Worm (Caenorhabditis elegans) whole organism, L4 larva: ENCODE data around the gene abcf-2.
"Not testable (repeated sequence)": the region's sequence is repeated elsewhere in the genome, so short reads cannot be mapped to it uniquely, and the experiment has no call there.

Source experiments
- F26F4.8 ChIP-seq: fragments of 200-800 bp; sonication (Bioruptor generic); conservative IDR thresholded peaks from 2 replicates; pipeline ENCODE4 v1.3.6; 2022; ENCODE audit warnings: missing genetic modification characterization, missing compliant biosample characterization
- F44E2.7 ChIP-seq: fragments of 200-800 bp; sonication (Bioruptor generic); IDR thresholded peaks from 2 replicates; pipeline ENCODE4 v2.1.2; 2022; ENCODE audit warnings: missing genetic modification characterization, missing compliant biosample characterization
- F49E8.2 ChIP-seq: sonication (generic microtip); optimal IDR thresholded peaks from 2 replicates; lab custom pipeline; 2016; ENCODE audit warnings: missing compliant biosample characterization, mild to moderate bottlenecking, missing genetic modification characterization, borderline replicate concordance
- R02D3.7 ChIP-seq: fragments of 150-350 bp; sonication (generic microtip); optimal IDR thresholded peaks from 3 replicates; lab custom pipeline; 2014; ENCODE audit warnings: missing biosample characterization, missing genetic modification characterization
- T26A8.4 ChIP-seq: fragments of 200-800 bp; sonication (Bioruptor generic); IDR thresholded peaks from 2 replicates; pipeline ENCODE4 v1.3.6; 2022; ENCODE audit warnings: missing genetic modification characterization, missing compliant biosample characterization
- Y105C5A.15 ChIP-seq: fragments of 200-800 bp; sonication (Bioruptor generic); IDR thresholded peaks from 2 replicates; pipeline ENCODE4 v1.3.6; 2022; ENCODE audit warnings: missing genetic modification characterization, missing compliant biosample characterization
- Y48G9A.11 ChIP-seq: fragments of 200-800 bp; sonication (Bioruptor generic); IDR thresholded peaks from 2 replicates; pipeline ENCODE4 v1.3.6; 2022; ENCODE audit warnings: missing genetic modification reagents, missing genetic modification characterization, missing compliant biosample characterization
- Y75B8A.6 ChIP-seq: fragments of 200-800 bp; sonication (Bioruptor generic); IDR thresholded peaks from 2 replicates; pipeline ENCODE4 v1.3.6; 2022; ENCODE audit warnings: missing genetic modification reagents, missing genetic modification characterization, missing compliant biosample characterization
- arid-1 ChIP-seq: fragments of 200-800 bp; sonication (Bioruptor generic); conservative IDR thresholded peaks from 2 replicates; pipeline ENCODE4 v1.3.6; 2022; ENCODE audit warnings: missing genetic modification reagents, missing genetic modification characterization, missing compliant biosample characterization
- ceh-28 ChIP-seq: fragments of 150-350 bp; optimal IDR thresholded peaks from 2 replicates; lab custom pipeline; 2014; ENCODE audit warnings: missing biosample characterization, missing genetic modification reagents, missing genetic modification characterization
- ceh-44 ChIP-seq: fragments of 200-800 bp; sonication (Bioruptor generic); IDR thresholded peaks from 2 replicates; pipeline ENCODE4 v1.3.6; 2022; ENCODE audit warnings: missing genetic modification reagents, missing genetic modification characterization, missing compliant biosample characterization
- ceh-62 ChIP-seq: sonication (generic microtip); optimal IDR thresholded peaks from 2 replicates; lab custom pipeline; 2017; ENCODE audit warnings: missing biosample characterization, missing genetic modification characterization
- daf-16 ChIP-seq, 3 experiments: sonication (generic microtip); optimal IDR thresholded peaks; 2 replicates each; lab custom pipeline; 2016 to 2017; ENCODE audit warnings: missing genetic modification characterization in 3 of 3, missing genetic modification reagents in 3 of 3, mild to moderate bottlenecking in 2 of 3, missing compliant biosample characterization in 2 of 3, missing biosample characterization in 1 of 3, moderate library complexity in 1 of 3
- dmd-6 ChIP-seq: fragments of 200-800 bp; sonication (Bioruptor generic); IDR thresholded peaks from 2 replicates; pipeline ENCODE4 v1.3.6; 2022; ENCODE audit warnings: missing genetic modification reagents, missing genetic modification characterization, missing compliant biosample characterization
- dmd-8 ChIP-seq: fragments of 200-800 bp; sonication (Bioruptor generic); IDR thresholded peaks from 2 replicates; pipeline ENCODE4 v1.3.6; 2022; ENCODE audit warnings: missing genetic modification characterization, missing compliant biosample characterization
- dpl-1 ChIP-seq: fragments of 150-350 bp; optimal IDR thresholded peaks from 2 replicates; lab custom pipeline; 2014; ENCODE audit warnings: missing biosample characterization, missing genetic modification reagents, missing genetic modification characterization
- dve-1 ChIP-seq: sonication (generic microtip); optimal IDR thresholded peaks from 2 replicates; lab custom pipeline; 2017; ENCODE audit warnings: antibody characterized with exemption, mild to moderate bottlenecking, missing genetic modification characterization, missing compliant biosample characterization; ENCODE audit not compliant: insufficient read depth
- egl-43 ChIP-seq: fragments of 200-800 bp; sonication (Bioruptor generic); IDR thresholded peaks from 2 replicates; pipeline ENCODE4 v1.3.6; 2022; ENCODE audit warnings: missing genetic modification reagents, missing genetic modification characterization, missing compliant biosample characterization
- hif-1 ChIP-seq, 2 experiments: sonication (generic microtip); optimal IDR thresholded peaks; 2 replicates each; lab custom pipeline; 2016 to 2017; ENCODE audit warnings: missing compliant biosample characterization in 2 of 2, missing genetic modification characterization in 2 of 2, missing genetic modification reagents in 2 of 2, missing genotype in 2 of 2, mild to moderate bottlenecking in 1 of 2
- lim-7 ChIP-seq: fragments of 200-800 bp; sonication (Bioruptor generic); IDR thresholded peaks from 2 replicates; pipeline ENCODE4 v1.3.6; 2022; ENCODE audit warnings: missing genetic modification characterization, missing compliant biosample characterization
- lin-1 ChIP-seq: fragments of 200-800 bp; sonication (Bioruptor generic); IDR thresholded peaks from 2 replicates; pipeline ENCODE4 v1.3.6; 2022; ENCODE audit warnings: missing genetic modification reagents, missing genetic modification characterization, missing compliant biosample characterization
- lin-15B ChIP-seq: fragments of 150-350 bp; sonication (generic microtip); optimal IDR thresholded peaks from 3 replicates; lab custom pipeline; 2014; ENCODE audit warnings: missing biosample characterization, missing genetic modification characterization
- lin-38 ChIP-seq: fragments of 200-800 bp; sonication (Bioruptor generic); IDR thresholded peaks from 2 replicates; pipeline ENCODE4 v1.3.6; 2022; ENCODE audit warnings: missing genetic modification reagents, missing genetic modification characterization, missing compliant biosample characterization
- madf-5 ChIP-seq, 2 experiments: fragments of 200-800 bp; sonication (Bioruptor generic); IDR thresholded peaks; 2 replicates each; pipeline ENCODE4 v1.3.6; 2022; ENCODE audit warnings: missing compliant biosample characterization in 2 of 2, missing genetic modification characterization in 2 of 2
- mdl-1 ChIP-seq, 2 experiments: fragments of 150-350 bp in 1 of 2; sonication (generic microtip) in 1 of 2; optimal IDR thresholded peaks; 2 replicates each; lab custom pipeline; 2014 to 2017; ENCODE audit warnings: missing biosample characterization in 2 of 2, missing genetic modification characterization in 2 of 2
- mdt-29 ChIP-seq: fragments of 200-800 bp; sonication (Bioruptor generic); IDR thresholded peaks from 2 replicates; pipeline ENCODE4 v1.3.6; 2022; ENCODE audit warnings: missing genetic modification reagents, missing genetic modification characterization, missing compliant biosample characterization
- mes-2 ChIP-seq: sonication (generic microtip); optimal IDR thresholded peaks from 2 replicates; lab custom pipeline; 2016; ENCODE audit warnings: missing genotype, mild to moderate bottlenecking, missing genetic modification characterization, missing compliant biosample characterization; ENCODE audit not compliant: poor library complexity, severe bottlenecking
- nhr-77 ChIP-seq: fragments of 150-350 bp; optimal IDR thresholded peaks from 2 replicates; lab custom pipeline; 2014; ENCODE audit warnings: missing biosample characterization, missing genetic modification characterization
- pha-4 ChIP-seq, 2 experiments: fragments of 150-350 bp in 1 of 2; fragments of 200-800 bp in 1 of 2; sonication (Bioruptor generic) in 1 of 2; IDR thresholded peaks in 1 of 2; optimal IDR thresholded peaks in 1 of 2; 2 replicates each; pipeline versions ENCODE4 v1.3.6 to Lab custom; 2014 to 2022; ENCODE audit warnings: missing genetic modification characterization in 2 of 2, missing genetic modification reagents in 2 of 2, missing biosample characterization in 1 of 2, missing compliant biosample characterization in 1 of 2
- php-3 ChIP-seq: fragments of 200-800 bp; sonication (Bioruptor generic); IDR thresholded peaks from 2 replicates; pipeline ENCODE4 v1.3.6; 2022; ENCODE audit warnings: missing genetic modification reagents, missing genetic modification characterization, missing compliant biosample characterization
- pqm-1 ChIP-seq: sonication (generic microtip); optimal IDR thresholded peaks from 2 replicates; lab custom pipeline; 2017; ENCODE audit warnings: missing biosample characterization, missing genetic modification characterization
- saeg-2 ChIP-seq: fragments of 200-800 bp; sonication (Bioruptor generic); IDR thresholded peaks from 2 replicates; pipeline ENCODE4 v1.3.6; 2022; ENCODE audit warnings: missing genetic modification reagents, missing genetic modification characterization, missing compliant biosample characterization
- set-16 ChIP-seq: fragments of 200-800 bp; sonication (Bioruptor generic); IDR thresholded peaks from 2 replicates; pipeline ENCODE4 v1.3.6; 2022; ENCODE audit warnings: missing genetic modification reagents, missing genetic modification characterization, missing compliant biosample characterization
- snpc-1.2 ChIP-seq: fragments of 200-800 bp; sonication (Bioruptor generic); IDR thresholded peaks from 2 replicates; pipeline ENCODE4 v1.3.6; 2022; ENCODE audit warnings: missing genetic modification reagents, missing genetic modification characterization, missing compliant biosample characterization
- spr-1 ChIP-seq: sonication (generic microtip); optimal IDR thresholded peaks from 2 replicates; lab custom pipeline; 2016; ENCODE audit warnings: mild to moderate bottlenecking, missing genetic modification characterization, missing compliant biosample characterization
- spr-3 ChIP-seq: fragments of 200-800 bp; sonication (Bioruptor generic); optimal IDR thresholded peaks from 2 replicates; lab custom pipeline; 2018; ENCODE audit warnings: mild to moderate bottlenecking, missing genetic modification characterization, missing compliant biosample characterization
- tra-1 ChIP-seq: fragments of 200-800 bp; sonication (Bioruptor generic); IDR thresholded peaks from 2 replicates; pipeline ENCODE4 v1.3.6; 2022; ENCODE audit warnings: missing genetic modification reagents, missing genetic modification characterization, missing compliant biosample characterization
- vab-7 ChIP-seq: fragments of 200-800 bp; sonication (Bioruptor generic); IDR thresholded peaks from 2 replicates; pipeline ENCODE4 v1.3.6; 2022; ENCODE audit warnings: missing genetic modification reagents, missing genetic modification characterization, missing compliant biosample characterization
- zfp-3 ChIP-seq: fragments of 200-800 bp; sonication (Bioruptor generic); conservative IDR thresholded peaks from 2 replicates; pipeline ENCODE4 v1.3.6; 2022; ENCODE audit warnings: missing genetic modification reagents, missing genetic modification characterization, missing compliant biosample characterization

The abcf-2 gene

DNA sequence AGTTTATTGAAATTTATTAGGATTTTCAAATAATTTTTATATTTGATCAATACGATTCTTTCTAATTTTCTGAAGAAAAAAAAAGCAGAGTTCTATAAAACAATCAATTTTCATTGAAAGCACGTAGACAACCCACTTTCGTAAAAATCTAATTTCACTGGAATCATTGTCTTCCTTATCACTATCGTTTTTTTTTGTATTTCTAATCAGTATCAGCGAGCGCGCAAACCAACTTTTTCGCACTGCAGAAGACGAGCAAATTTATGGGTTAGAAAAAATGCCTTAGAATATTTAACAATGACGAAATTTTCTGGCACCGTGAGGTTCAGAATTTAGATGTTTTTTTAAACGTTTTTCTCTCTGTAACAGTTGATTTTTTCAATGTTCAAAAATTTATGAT lies 9.2 kb downstream of the abcf-2 start:
- TF ChIP-seq dmd-6 (GFP tag; lab: Robert Waterston, UW) (peak; percentile 44; the same call in 1 of the 2 replicates), mes-2 (tag; lab: Kevin White, UChicago) (no peak), pqm-1 (tag; lab: Kevin White, UChicago) (peak; percentile 53)

DNA sequence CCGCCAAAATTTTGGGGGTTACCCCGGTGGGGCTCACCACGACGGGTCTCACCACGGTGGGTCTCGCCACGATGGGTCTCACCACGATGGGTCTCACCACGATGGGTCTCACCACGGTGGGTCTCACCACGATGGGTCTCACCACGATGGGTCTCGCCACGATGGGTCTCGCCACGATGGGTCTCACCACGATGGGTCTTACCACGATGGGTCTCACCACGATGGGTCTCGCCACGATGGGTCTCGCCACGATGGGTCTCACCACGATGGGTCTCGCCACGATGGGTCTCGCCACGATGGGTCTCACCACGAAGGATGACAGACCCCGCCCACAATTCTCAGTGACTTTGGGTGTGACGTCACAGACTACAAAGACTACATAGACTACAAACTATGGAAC lies 13.8 kb downstream of the abcf-2 start:
- TF ChIP-seq snpc-1.2 (GFP tag; lab: Robert Waterston, UW), result peak; percentile 51; the same call in 1 of the 2 replicates
- TF ChIP-seq Y48G9A.11 (GFP tag; lab: Robert Waterston, UW), result peak; percentile 45; the same call in 1 of the 2 replicates
- TF ChIP-seq T26A8.4 (GFP tag; lab: Robert Waterston, UW), result 0 out of 2 replicates have a peak, but pooled peaks have one; percentile 16
- TF ChIP-seq arid-1 (GFP tag; lab: Robert Waterston, UW), result 0 out of 2 replicates have a peak, but pooled peaks have one; percentile 5
- TF ChIP-seq dmd-8 (GFP tag; lab: Robert Waterston, UW), result 0 out of 2 replicates have a peak, but pooled peaks have one; percentile 69
- peak; percentile 58; the same call in 1 of the 2 replicates for TF ChIP-seq F44E2.7
- peak; percentile 19; the same call in 1 of the 2 replicates for TF ChIP-seq php-3 (GFP tag; lab: Robert Waterston, UW)
- TF ChIP-seq madf-5 (GFP tag; IDR thresholded peaks at IDR 0.05; lab: Robert Waterston, UW), result 0 out of 4 replicates have a peak, but pooled peaks of 1 of the 2 experiments have one; percentile 52
- TF ChIP-seq F26F4.8 (GFP tag; lab: Robert Waterston, UW), result 0 out of 2 replicates have a peak, but pooled peaks have one; percentile 46
- TF ChIP-seq tra-1, result 0 out of 2 replicates have a peak, but pooled peaks have one; percentile 42
- peak; percentile 93 for TF ChIP-seq set-16 (GFP tag; lab: Robert Waterston, UW)

- 0 out of 2 replicates have a peak, but pooled peaks have one; percentile 41 for TF ChIP-seq ceh-44 (GFP tag; lab: Robert Waterston, UW)
- 0 out of 2 replicates have a peak, but pooled peaks have one; percentile 22 for TF ChIP-seq Y75B8A.6 (GFP tag; lab: Robert Waterston, UW)
- TF ChIP-seq pha-4 (GFP tag; IDR thresholded peaks at IDR 0.05; lab: Robert Waterston, UW), result peak; percentile 81
- not testable (repeated sequence) for TF ChIP-seq pha-4 (tag; optimal IDR thresholded peaks at IDR 0.05; lab: Kevin White, UChicago)
- TF ChIP-seq Y105C5A.15 (GFP tag; lab: Robert Waterston, UW), result 0 out of 2 replicates have a peak, but pooled peaks have one; percentile 26
- peak; percentile 59; the same call in 1 of the 2 replicates for TF ChIP-seq Y48G9A.11 (GFP tag; lab: Robert Waterston, UW)
- TF ChIP-seq F26F4.8 (GFP tag; lab: Robert Waterston, UW), result 0 out of 2 replicates have a peak, but pooled peaks have one; percentile 55
- TF ChIP-seq snpc-1.2 (GFP tag; lab: Robert Waterston, UW), result peak; percentile 65
- 0 out of 4 replicates have a peak, but pooled peaks of 1 of the 2 experiments have one; percentile 61 for TF ChIP-seq madf-5 (GFP tag; IDR thresholded peaks at IDR 0.05; lab: Robert Waterston, UW)
- TF ChIP-seq tra-1, result peak; percentile 31; the same call in 1 of the 2 replicates
- 0 out of 2 replicates have a peak, but pooled peaks have one; percentile 38 for TF ChIP-seq saeg-2
- 0 out of 2 replicates have a peak, but pooled peaks have one; percentile 21 for TF ChIP-seq php-3 (GFP tag; lab: Robert Waterston, UW)
- 0 out of 2 replicates have a peak, but pooled peaks have one; percentile 18 for TF ChIP-seq lin-1
- TF ChIP-seq zfp-3 (GFP tag; lab: Robert Waterston, UW), result 0 out of 2 replicates have a peak, but pooled peaks have one; percentile 62
- TF ChIP-seq egl-43, result peak; percentile 65; the same call in 1 of the 2 replicates
- TF ChIP-seq arid-1 (GFP tag; lab: Robert Waterston, UW), result peak; percentile 63; the same call in 1 of the 2 replicates
- TF ChIP-seq lin-38 (GFP tag; lab: Robert Waterston, UW), result peak; percentile 48
- TF ChIP-seq vab-7 (GFP tag; lab: Robert Waterston, UW), result peak; percentile 57; the same call in 1 of the 2 replicates
- 0 out of 2 replicates have a peak, but pooled peaks have one; percentile 6 for TF ChIP-seq set-16 (GFP tag; lab: Robert Waterston, UW)
- 0 out of 2 replicates have a peak, but pooled peaks have one; percentile 44 for TF ChIP-seq lim-7 (GFP tag; lab: Robert Waterston, UW)
- TF ChIP-seq mdt-29, result peak; percentile 95
- TF ChIP-seq, all 104 proteins: peak for 20; not testable (repeated sequence) for 84
Measured at ce11 chrIII:13447439-13447838, 14.6 kb downstream of the abcf-2 start.

DNA sequence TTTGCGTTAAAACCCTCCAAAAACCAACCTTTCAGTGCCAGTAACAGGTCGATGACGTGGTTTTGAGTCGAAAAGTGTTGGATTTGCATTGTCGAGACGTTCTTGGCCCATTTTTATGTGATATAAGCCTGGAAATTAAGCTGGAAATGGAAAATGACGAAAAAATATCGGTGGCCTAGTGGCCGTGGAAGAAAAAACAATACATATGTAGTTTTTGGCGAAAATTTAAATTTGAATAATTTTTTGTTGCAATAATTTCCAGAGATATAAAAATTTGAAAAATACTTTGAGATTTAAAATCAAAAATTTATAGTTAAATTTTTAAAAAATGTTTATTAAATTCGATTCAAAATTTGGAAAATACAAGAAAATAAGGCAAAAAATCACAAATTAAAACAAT lies 22.6 kb downstream of the abcf-2 start, which contains the start of gene ciao-2B:
ciao-2B (minus strand) TSS at position 130 of the 400 bp plus-strand sequence.
- TF ChIP-seq dpl-1 (GFP tag; lab: Kevin White, UChicago) (peak; percentile 80), F49E8.2 (tag; lab: Kevin White, UChicago) (no peak), ceh-28 (no peak), hif-1 (tag; optimal IDR thresholded peaks at IDR 0.05; lab: Kevin White, UChicago) (peak in 1 of 2 experiments; percentile 64), daf-16 (GFP tag; optimal IDR thresholded peaks at IDR 0.05; lab: Kevin White, UChicago) (no peak), daf-16 (tag; optimal IDR thresholded peaks at IDR 0.05; lab: Kevin White, UChicago) (peak; percentile 37), mdt-29 (no peak), lin-38 (GFP tag; lab: Robert Waterston, UW) (peak; percentile 40; the same call in 1 of the 2 replicates), ceh-62 (tag; lab: Kevin White, UChicago) (no peak), lin-15B (tag; lab: Kevin White, UChicago) (no peak), mdl-1 (tag; optimal IDR thresholded peaks at IDR 0.05; lab: Kevin White, UChicago) (no peak), R02D3.7 (no peak), spr-3 (GFP tag; lab: Kevin White, UChicago) (no peak), dve-1 (no peak), spr-1 (tag; lab: Kevin White, UChicago) (no peak), nhr-77 (tag; lab: Kevin White, UChicago) (peak; percentile 7), snpc-1.2 (GFP tag; lab: Robert Waterston, UW) (no peak)
